Fruit fly (Drosophila melanogaster) whole organism, embryonic: ENCODE measurements around the gene CG12010.
A peak's percentile ranks its signal among the peaks of the same experiment; 100 is the strongest.

Source experiments
- Ada2b ChIP-seq: fragments of 200-800 bp; sonication (Bioruptor generic); IDR thresholded peaks from 2 replicates; pipeline ENCODE4 v1.3.6; 2022; ENCODE audit warnings: missing biosample characterization, missing genetic modification characterization
- CG10209 ChIP-seq: fragments of 200-800 bp; sonication (Bioruptor generic); optimal IDR thresholded peaks from 3 replicates; lab custom pipeline; 2017; ENCODE audit warnings: missing biosample characterization, mild to moderate bottlenecking, missing genetic modification characterization, missing genetic modification reagents
- CG10543 ChIP-seq: fragments of 200-800 bp; sonication (Bioruptor generic); optimal IDR thresholded peaks from 3 replicates; lab custom pipeline; 2017; ENCODE audit warnings: missing biosample characterization, mild to moderate bottlenecking, missing genetic modification characterization, moderate library complexity
- CG12769 ChIP-seq: fragments of 200-800 bp; sonication (Bioruptor generic); optimal IDR thresholded peaks from 2 replicates; lab custom pipeline; 2019; ENCODE audit warnings: missing biosample characterization, mild to moderate bottlenecking, missing genetic modification characterization, moderate library complexity
- CG15011 ChIP-seq: fragments of 200-800 bp; sonication (Bioruptor generic); optimal IDR thresholded peaks from 3 replicates; lab custom pipeline; 2018; ENCODE audit warnings: missing biosample characterization, mild to moderate bottlenecking, missing genetic modification characterization
- CG1529 ChIP-seq: fragments of 200-800 bp; sonication (Bioruptor generic); optimal IDR thresholded peaks from 3 replicates; lab custom pipeline; 2018; ENCODE audit warnings: missing biosample characterization, missing genetic modification characterization
- CG1647 ChIP-seq: fragments of 200-800 bp; sonication (Bioruptor generic); optimal IDR thresholded peaks from 3 replicates; lab custom pipeline; 2016; ENCODE audit warnings: missing biosample characterization, missing genetic modification characterization
- CG17328 ChIP-seq: fragments of 200-800 bp; sonication (Bioruptor generic); IDR thresholded peaks from 2 replicates; pipeline ENCODE4 v1.3.6; 2022; ENCODE audit warnings: missing biosample characterization, missing genetic modification characterization
- CG17912 ChIP-seq: fragments of 200-800 bp; sonication (Bioruptor generic); optimal IDR thresholded peaks from 2 replicates; lab custom pipeline; 2018; ENCODE audit warnings: missing biosample characterization, mild to moderate bottlenecking, missing genetic modification characterization
- CG18619 ChIP-seq: fragments of 200-800 bp; sonication (Bioruptor generic); optimal IDR thresholded peaks from 3 replicates; lab custom pipeline; 2017; ENCODE audit warnings: missing biosample characterization, mild to moderate bottlenecking, missing genetic modification characterization
- CG18764 ChIP-seq: fragments of 200-800 bp; sonication (Bioruptor generic); optimal IDR thresholded peaks from 3 replicates; lab custom pipeline; 2016; ENCODE audit warnings: missing biosample characterization, missing genetic modification characterization
- CG2120 ChIP-seq: fragments of 200-800 bp; sonication (Bioruptor generic); optimal IDR thresholded peaks from 3 replicates; lab custom pipeline; 2016; ENCODE audit warnings: missing biosample characterization, missing genetic modification characterization
- CG2199 ChIP-seq: fragments of 200-800 bp; sonication (Bioruptor generic); IDR thresholded peaks from 3 replicates; pipeline ENCODE4 v1.3.6; 2022; ENCODE audit warnings: missing biosample characterization, missing genetic modification characterization
- CG2678 ChIP-seq: fragments of 200-800 bp; sonication (Bioruptor generic); optimal IDR thresholded peaks from 3 replicates; lab custom pipeline; 2019; ENCODE audit warnings: missing biosample characterization, mild to moderate bottlenecking, missing genetic modification characterization, moderate library complexity
- CG32772 ChIP-seq: fragments of 200-800 bp; sonication (Bioruptor generic); IDR thresholded peaks from 2 replicates; pipeline ENCODE4 v1.3.6; 2022; ENCODE audit warnings: missing biosample characterization, missing genetic modification characterization
- CG3407 ChIP-seq: fragments of 200-800 bp; sonication (Bioruptor generic); optimal IDR thresholded peaks from 2 replicates; lab custom pipeline; 2018; ENCODE audit warnings: missing biosample characterization, mild to moderate bottlenecking, missing genetic modification characterization
- CG3838 ChIP-seq: fragments of 200-800 bp; sonication (Bioruptor generic); optimal IDR thresholded peaks from 3 replicates; lab custom pipeline; 2016; ENCODE audit warnings: missing biosample characterization, missing genetic modification characterization
- CG4707 ChIP-seq: fragments of 200-800 bp; sonication (Bioruptor generic); optimal IDR thresholded peaks from 2 replicates; lab custom pipeline; 2018; ENCODE audit warnings: missing biosample characterization, mild to moderate bottlenecking, missing genetic modification characterization, moderate library complexity
- CG5953 ChIP-seq: fragments of 200-800 bp; sonication (Bioruptor generic); IDR thresholded peaks from 2 replicates; pipeline ENCODE4 v1.3.6; 2022; ENCODE audit warnings: missing biosample characterization, missing genetic modification characterization
- CG6683 ChIP-seq: fragments of 200-800 bp; sonication (Bioruptor generic); optimal IDR thresholded peaks from 2 replicates; lab custom pipeline; 2017; ENCODE audit warnings: missing biosample characterization, mild to moderate bottlenecking, missing genetic modification characterization, missing genetic modification reagents
- CG7839 ChIP-seq: fragments of 200-800 bp; sonication (Bioruptor generic); optimal IDR thresholded peaks from 3 replicates; lab custom pipeline; 2018; ENCODE audit warnings: missing biosample characterization, mild to moderate bottlenecking, missing genetic modification characterization, moderate library complexity
- CG8290 ChIP-seq, 3 experiments: fragments of 200-800 bp; sonication (Bioruptor generic); optimal IDR thresholded peaks; 2 replicates each; lab custom pipeline; 2016 to 2019; ENCODE audit warnings: missing biosample characterization in 3 of 3, missing genetic modification characterization in 3 of 3, mild to moderate bottlenecking in 2 of 3, moderate library complexity in 1 of 3
- CG9215 ChIP-seq: fragments of 200-800 bp; sonication (Bioruptor generic); IDR thresholded peaks from 2 replicates; pipeline ENCODE4 v1.3.6; 2022; ENCODE audit warnings: missing biosample characterization, missing genetic modification characterization
- CG9797 ChIP-seq: fragments of 200-800 bp; sonication (Bioruptor generic); optimal IDR thresholded peaks from 3 replicates; lab custom pipeline; 2018; ENCODE audit warnings: missing biosample characterization, mild to moderate bottlenecking, missing genetic modification characterization
- CG9932 ChIP-seq: fragments of 200-800 bp; sonication (Bioruptor generic); IDR thresholded peaks from 2 replicates; pipeline ENCODE4 v1.3.6; 2022; ENCODE audit warnings: missing biosample characterization, missing genetic modification characterization
- Chrac-16 ChIP-seq: fragments of 200-800 bp; sonication (Bioruptor generic); optimal IDR thresholded peaks from 3 replicates; lab custom pipeline; 2016; ENCODE audit warnings: missing biosample characterization, missing genetic modification characterization
- Dek ChIP-seq: fragments of 200-800 bp; sonication (Bioruptor generic); optimal IDR thresholded peaks from 3 replicates; lab custom pipeline; 2019; ENCODE audit warnings: missing biosample characterization, mild to moderate bottlenecking, missing genetic modification characterization, moderate library complexity
- Dfd ChIP-seq, 2 experiments: fragments of >200 bp; optimal IDR thresholded peaks; 2 replicates each; lab custom pipeline; 2017; ENCODE audit warnings: missing biosample characterization in 2 of 2, missing genetic modification characterization in 2 of 2
- Fer1 ChIP-seq: fragments of 200-800 bp; sonication (Bioruptor generic); optimal IDR thresholded peaks from 2 replicates; lab custom pipeline; 2017; ENCODE audit warnings: missing biosample characterization, mild to moderate bottlenecking, missing genetic modification characterization
- Fer2 ChIP-seq: fragments of 200-800 bp; sonication (Bioruptor generic); optimal IDR thresholded peaks from 2 replicates; lab custom pipeline; 2018; ENCODE audit warnings: missing biosample characterization, mild to moderate bottlenecking, missing genetic modification characterization, moderate library complexity
- HLH3B ChIP-seq: fragments of 200-800 bp; sonication (Bioruptor generic); IDR thresholded peaks from 2 replicates; pipeline ENCODE4 v1.3.6; 2022; ENCODE audit warnings: missing biosample characterization, missing genetic modification characterization
- Med ChIP-seq: fragments of 200-800 bp; sonication (Bioruptor generic); peaks from one replicate; lab custom pipeline; 2016; ENCODE audit warnings: missing biosample characterization, missing genetic modification characterization, mild to moderate bottlenecking, inconsistent platforms, moderate library complexity
- Ptx1 ChIP-seq: fragments of 200-800 bp; sonication (Bioruptor generic); IDR thresholded peaks from 2 replicates; pipeline ENCODE4 v1.3.6; 2022; ENCODE audit warnings: missing biosample characterization, missing genetic modification characterization
- Six4 ChIP-seq: fragments of 200-800 bp; sonication (Bioruptor generic); optimal IDR thresholded peaks from 2 replicates; lab custom pipeline; 2016; ENCODE audit warnings: missing biosample characterization, missing genetic modification characterization
- Usf ChIP-seq: fragments of 200-800 bp; sonication (Bioruptor generic); optimal IDR thresholded peaks from 2 replicates; lab custom pipeline; 2017; ENCODE audit warnings: missing genotype, missing biosample characterization, missing genetic modification characterization
- YL-1 ChIP-seq: fragments of 200-800 bp; sonication (Bioruptor generic); optimal IDR thresholded peaks from 3 replicates; lab custom pipeline; 2017; ENCODE audit warnings: missing biosample characterization, mild to moderate bottlenecking, missing genetic modification characterization
- ato ChIP-seq: fragments of 200-800 bp; sonication (Bioruptor generic); IDR thresholded peaks from 2 replicates; pipeline ENCODE4 v1.3.6; 2022; ENCODE audit warnings: missing biosample characterization, missing genetic modification characterization; ENCODE audit not compliant: partially characterized antibody
- bcd ChIP-seq: fragments of 200-800 bp; sonication (Bioruptor generic); optimal IDR thresholded peaks from 2 replicates; lab custom pipeline; 2017; ENCODE audit warnings: missing biosample characterization, mild to moderate bottlenecking, missing genetic modification characterization
- dmrt11E ChIP-seq: fragments of 200-800 bp; sonication (Bioruptor generic); optimal IDR thresholded peaks from 3 replicates; lab custom pipeline; 2018; ENCODE audit warnings: missing biosample characterization, mild to moderate bottlenecking, missing genetic modification characterization, moderate library complexity
- gem ChIP-seq: fragments of 200-800 bp; sonication (Bioruptor generic); optimal IDR thresholded peaks from 2 replicates; lab custom pipeline; 2019; ENCODE audit warnings: missing biosample characterization, mild to moderate bottlenecking, missing genetic modification characterization, moderate library complexity
- grau ChIP-seq: fragments of 200-800 bp; optimal IDR thresholded peaks from 3 replicates; lab custom pipeline; 2019; ENCODE audit warnings: missing biosample characterization, mild to moderate bottlenecking, missing genetic modification characterization, moderate library complexity
- hb ChIP-seq: fragments of 200-800 bp; sonication (Bioruptor generic); IDR thresholded peaks from 3 replicates; pipeline ENCODE4 v1.3.6; 2022; ENCODE audit warnings: missing biosample characterization, missing genetic modification characterization; ENCODE audit not compliant: partially characterized antibody
- kah ChIP-seq: fragments of 200-800 bp; sonication (Bioruptor generic); optimal IDR thresholded peaks from 2 replicates; lab custom pipeline; 2018; ENCODE audit warnings: missing biosample characterization, mild to moderate bottlenecking, missing genetic modification characterization
- kni ChIP-seq: fragments of 200-800 bp; sonication (Bioruptor generic); optimal IDR thresholded peaks from 3 replicates; lab custom pipeline; 2017; ENCODE audit warnings: mild to moderate bottlenecking, missing biosample characterization, missing genetic modification reagents, missing genetic modification characterization
- nom ChIP-seq: fragments of 200-800 bp; sonication (Bioruptor generic); optimal IDR thresholded peaks from 2 replicates; lab custom pipeline; 2017; ENCODE audit warnings: missing biosample characterization, missing genetic modification characterization, mild to moderate bottlenecking, moderate library complexity, missing genetic modification reagents
- onecut ChIP-seq: fragments of 200-800 bp; sonication (Bioruptor generic); IDR thresholded peaks from 2 replicates; pipeline ENCODE4 v1.3.6; 2022; ENCODE audit warnings: missing biosample characterization, missing genetic modification characterization
- otp ChIP-seq: fragments of 200-800 bp; sonication (Bioruptor generic); IDR thresholded peaks from 3 replicates; pipeline ENCODE4, ENCODE4 v1.3.6; 2022; ENCODE audit warnings: missing biosample characterization, missing genetic modification characterization
- p53 ChIP-seq: fragments of 200-800 bp; sonication (Bioruptor generic); optimal IDR thresholded peaks from 2 replicates; lab custom pipeline; 2016; ENCODE audit warnings: missing biosample characterization, missing genetic modification characterization
- sens ChIP-seq: fragments of 200-800 bp; sonication (Bioruptor generic); peaks from one replicate; lab custom pipeline; 2016; ENCODE audit warnings: missing biosample characterization, missing genetic modification characterization
- so ChIP-seq: fragments of 200-800 bp; sonication (Bioruptor generic); IDR thresholded peaks from 3 replicates; pipeline ENCODE4 v1.3.6; 2022; ENCODE audit warnings: missing biosample characterization, missing genetic modification characterization

CG12010 gene

dm6 chr3L:3390525-3390924 lies 16.4 kb downstream of the CG12010 start (continued):
- no peak for TF ChIP-seq nom (GFP tag; lab: Kevin White, UChicago)
- no peak for TF ChIP-seq p53 (GFP tag; lab: Kevin White, UChicago)
- TF ChIP-seq otp: peak; percentile 90
- TF ChIP-seq onecut (GFP tag; lab: Robert Waterston, UW): no peak
- TF ChIP-seq Ptx1: no peak
- TF ChIP-seq sens: peak; percentile 79
- TF ChIP-seq Fer2 (tag; lab: Kevin White, UChicago): no peak
- peak; percentile 3 for TF ChIP-seq Fer1 (GFP tag; lab: Kevin White, UChicago)
- TF ChIP-seq CG9797 (GFP tag; lab: Kevin White, UChicago): peak; percentile 1
- no peak for TF ChIP-seq CG2199 (GFP tag; lab: Robert Waterston, UW)
- TF ChIP-seq Usf (GFP tag; lab: Kevin White, UChicago): no peak
- no peak for TF ChIP-seq grau (tag; lab: Kevin White, UChicago)
- peak; percentile 83 for TF ChIP-seq Med
- peak; percentile 22 for TF ChIP-seq CG15011
- peak; percentile 12 for TF ChIP-seq CG3838
- peak; percentile 46; the same call in 1 of the 2 replicates for TF ChIP-seq CG17328 (GFP tag; lab: Robert Waterston, UW)
- TF ChIP-seq CG32772: 0 out of 2 replicates have a peak, but pooled peaks have one; percentile 8
- TF ChIP-seq dmrt11E: peak; percentile 42
- peak; percentile 24 for TF ChIP-seq CG10209 (GFP tag; lab: Kevin White, UChicago)
- no peak for TF ChIP-seq CG9215 (GFP tag; lab: Robert Waterston, UW)
- no peak for TF ChIP-seq hb (GFP tag; lab: Robert Waterston, UW)
- no peak for TF ChIP-seq CG1647
- peak; percentile 27; the same call in 1 of the 2 replicates for TF ChIP-seq HLH3B (GFP tag; lab: Robert Waterston, UW)
- peak; percentile 57 for TF ChIP-seq kni
- no peak for TF ChIP-seq CG8290 (GFP tag; optimal IDR thresholded peaks at IDR 0.05; lab: Kevin White, UChicago)
- peak in 1 of 2 experiments; percentile 44 for TF ChIP-seq CG8290 (tag; optimal IDR thresholded peaks at IDR 0.05; lab: Kevin White, UChicago)
- TF ChIP-seq CG9932 (GFP tag; lab: Robert Waterston, UW): peak; percentile 19; the same call in 1 of the 2 replicates
- TF ChIP-seq ato (GFP tag; lab: Robert Waterston, UW): no peak
- no peak for TF ChIP-seq Dek
- TF ChIP-seq CG3407 (GFP tag; lab: Kevin White, UChicago): peak; percentile 10
- no peak for TF ChIP-seq Dfd (GFP tag; optimal IDR thresholded peaks at IDR 0.05; lab: Kevin White, UChicago)
- peak; percentile 31 for TF ChIP-seq CG12769 (tag; lab: Kevin White, UChicago)
- no peak for TF ChIP-seq CG5953 (GFP tag; lab: Robert Waterston, UW)
- no peak for TF ChIP-seq Six4 (GFP tag; lab: Kevin White, UChicago)
- peak; percentile 26 for TF ChIP-seq CG2678 (tag; lab: Kevin White, UChicago)
- TF ChIP-seq CG2120: peak; percentile 6
- peak; percentile 32 for TF ChIP-seq bcd (GFP tag; lab: Kevin White, UChicago)
- no peak for TF ChIP-seq CG18764 (GFP tag; lab: Kevin White, UChicago)
- TF ChIP-seq Chrac-16 (GFP tag; lab: Kevin White, UChicago): no peak
- peak; percentile 31; the same call in 1 of the 3 replicates for TF ChIP-seq so (GFP tag; lab: Robert Waterston, UW)
- no peak for TF ChIP-seq YL-1 (GFP tag; lab: Kevin White, UChicago)
- TF ChIP-seq CG17912: peak; percentile 1
- no peak for TF ChIP-seq kah
- TF ChIP-seq gem (tag; lab: Kevin White, UChicago): peak; percentile 18
- no peak for TF ChIP-seq Ada2b (GFP tag; lab: Robert Waterston, UW)
- peak; percentile 46 for TF ChIP-seq CG10543 (GFP tag; lab: Kevin White, UChicago)
- TF ChIP-seq CG6683 (GFP tag; lab: Kevin White, UChicago): no peak
- peak; percentile 33 for TF ChIP-seq CG4707 (GFP tag; lab: Kevin White, UChicago)
- TF ChIP-seq CG1529 (GFP tag; lab: Kevin White, UChicago): no peak
- no peak for TF ChIP-seq CG7839 (tag; lab: Kevin White, UChicago)
- peak; percentile 3 for TF ChIP-seq CG18619 (GFP tag; lab: Kevin White, UChicago)
